Fruit fly (Drosophila melanogaster): Measurements from ENCODE around the gene Tlk.

DNA sequence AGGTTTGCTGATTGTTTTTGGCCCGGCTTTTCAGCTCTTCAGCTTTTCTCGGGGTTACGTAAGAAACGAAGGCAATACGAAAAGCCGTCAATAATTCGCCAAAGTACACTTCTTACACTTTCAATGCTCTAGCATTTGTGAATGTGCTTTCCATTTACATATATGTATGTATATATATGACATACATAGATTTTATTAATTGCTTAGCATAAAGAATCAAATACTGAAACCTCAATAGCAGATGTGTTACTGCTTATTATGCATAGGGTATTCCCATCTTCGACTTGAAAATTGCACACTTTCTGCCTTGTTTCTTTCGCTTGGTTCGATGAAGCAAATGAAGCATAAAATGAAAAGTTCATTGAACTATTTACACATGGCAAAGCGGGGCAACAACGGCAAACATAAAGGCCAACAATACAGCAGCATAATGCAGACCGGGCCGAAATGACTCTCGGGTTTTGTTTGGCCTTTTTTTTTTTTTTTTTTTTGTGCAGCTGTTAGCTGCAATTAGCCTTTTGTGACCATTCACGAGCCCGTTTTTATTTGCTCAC is 9.2 kb upstream of the Tlk start:
- TF ChIP-seq CG8159 (tag; optimal IDR thresholded peaks at IDR 0.05) (no peak), CG10348 (GFP tag; IDR thresholded peaks at IDR 0.05) (no peak), CG4496 (GFP tag; IDR thresholded peaks at IDR 0.05) (no peak), Ets98B (GFP tag; IDR thresholded peaks at IDR 0.05) (peak; percentile 49), CG8301 (tag; optimal IDR thresholded peaks at IDR 0.05) (no peak), CG9948 (tag; optimal IDR thresholded peaks at IDR 0.05) (no peak), EcR (GFP tag; optimal IDR thresholded peaks at IDR 0.05) (peak; percentile 74), CG34367 (tag; optimal IDR thresholded peaks at IDR 0.05) (no peak), CG12605 (GFP tag; IDR thresholded peaks at IDR 0.05) (no peak), CG32121 (GFP tag; IDR thresholded peaks at IDR 0.05) (0 out of 2 replicates have a peak, but pooled peaks have one; percentile 21), CG14655 (GFP tag; optimal IDR thresholded peaks at IDR 0.05) (no peak), CG15710 (tag; optimal IDR thresholded peaks at IDR 0.05) (no peak)

Measured in whole organism, pupa.